Fruit fly (Drosophila melanogaster) whole organism, embryonic: ENCODE data around the gene CG8136.

Experiments used
- Abd-B ChIP-seq: fragments of 200-800 bp; sonication (Bioruptor generic); optimal IDR thresholded peaks from 2 replicates; lab custom pipeline; 2018; ENCODE audit warnings: missing biosample characterization, mild to moderate bottlenecking, missing genetic modification characterization, moderate library complexity
- BtbVII ChIP-seq: fragments of 200-800 bp; sonication (Bioruptor generic); optimal IDR thresholded peaks from 3 replicates; lab custom pipeline; 2017; ENCODE audit warnings: missing biosample characterization, mild to moderate bottlenecking, missing genetic modification characterization
- CG10366 ChIP-seq: fragments of 200-800 bp; sonication (Bioruptor generic); IDR thresholded peaks from 2 replicates; pipeline ENCODE4 v1.3.6; 2022; ENCODE audit warnings: missing biosample characterization, missing genetic modification characterization
- CG12299 ChIP-seq: fragments of 200-800 bp; sonication (Bioruptor generic); optimal IDR thresholded peaks from 2 replicates; lab custom pipeline; 2018; ENCODE audit warnings: missing biosample characterization, mild to moderate bottlenecking, missing genetic modification characterization
- CG12659 ChIP-seq: fragments of 200-800 bp; sonication (Bioruptor generic); optimal IDR thresholded peaks from 3 replicates; lab custom pipeline; 2017; ENCODE audit warnings: mild to moderate bottlenecking, missing biosample characterization, missing genetic modification reagents, missing genetic modification characterization
- CG15073 ChIP-seq: fragments of 200-800 bp; sonication (Bioruptor generic); optimal IDR thresholded peaks from 2 replicates; lab custom pipeline; 2016; ENCODE audit warnings: missing biosample characterization, missing genetic modification characterization
- CG15269 ChIP-seq: fragments of 200-800 bp; sonication (Bioruptor generic); optimal IDR thresholded peaks from 2 replicates; lab custom pipeline; 2018; ENCODE audit warnings: missing biosample characterization, mild to moderate bottlenecking, missing genetic modification characterization, moderate library complexity
- CG15514 ChIP-seq: fragments of 200-800 bp; sonication (Bioruptor generic); optimal IDR thresholded peaks from 3 replicates; lab custom pipeline; 2017; ENCODE audit warnings: missing biosample characterization, missing genetic modification characterization, mild to moderate bottlenecking, moderate library complexity, missing genetic modification reagents
- CG1647 ChIP-seq: fragments of 200-800 bp; sonication (Bioruptor generic); optimal IDR thresholded peaks from 3 replicates; lab custom pipeline; 2016; ENCODE audit warnings: missing biosample characterization, missing genetic modification characterization
- CG16813 ChIP-seq: fragments of 200-800 bp; sonication (Bioruptor generic); IDR thresholded peaks from 3 replicates; pipeline ENCODE4 v1.3.6; 2022; ENCODE audit warnings: missing biosample characterization, missing genetic modification characterization; ENCODE audit not compliant: partially characterized antibody
- CG17802 ChIP-seq: fragments of 200-800 bp; sonication (Bioruptor generic); optimal IDR thresholded peaks from 2 replicates; lab custom pipeline; 2018; ENCODE audit warnings: missing biosample characterization, mild to moderate bottlenecking, missing genetic modification characterization, moderate library complexity
- CG1832 ChIP-seq: fragments of 200-800 bp; sonication (Bioruptor generic); optimal IDR thresholded peaks from 2 replicates; lab custom pipeline; 2017; ENCODE audit warnings: missing biosample characterization, mild to moderate bottlenecking, missing genetic modification characterization, inconsistent platforms
- CG32532 ChIP-seq: fragments of 200-800 bp; sonication (Bioruptor generic); IDR thresholded peaks from 2 replicates; pipeline ENCODE4 v1.3.6; 2022; ENCODE audit warnings: missing biosample characterization, missing genetic modification characterization
- CG4360 ChIP-seq: fragments of 200-800 bp; sonication (Bioruptor generic); IDR thresholded peaks from 2 replicates; pipeline ENCODE4 v1.3.6; 2022; ENCODE audit warnings: missing biosample characterization, missing genetic modification characterization
- CG4707 ChIP-seq: fragments of 200-800 bp; sonication (Bioruptor generic); optimal IDR thresholded peaks from 2 replicates; lab custom pipeline; 2018; ENCODE audit warnings: missing biosample characterization, mild to moderate bottlenecking, missing genetic modification characterization, moderate library complexity
- CG5180 ChIP-seq: fragments of 200-800 bp; sonication (Bioruptor generic); optimal IDR thresholded peaks from 3 replicates; lab custom pipeline; 2017; ENCODE audit warnings: missing biosample characterization, missing genetic modification characterization, mild to moderate bottlenecking, moderate library complexity, missing genetic modification reagents
- CG5953 ChIP-seq: fragments of 200-800 bp; sonication (Bioruptor generic); IDR thresholded peaks from 2 replicates; pipeline ENCODE4 v1.3.6; 2022; ENCODE audit warnings: missing biosample characterization, missing genetic modification characterization
- CG6254 ChIP-seq: fragments of 200-800 bp; sonication (Bioruptor generic); optimal IDR thresholded peaks from 3 replicates; lab custom pipeline; 2017; ENCODE audit warnings: mild to moderate bottlenecking, missing biosample characterization, missing genetic modification reagents, missing genetic modification characterization
- CG8924 ChIP-seq: fragments of 200-800 bp; optimal IDR thresholded peaks from 3 replicates; lab custom pipeline; 2019; ENCODE audit warnings: missing biosample characterization, mild to moderate bottlenecking, missing genetic modification characterization, moderate library complexity
- CG8944 ChIP-seq: fragments of 200-800 bp; sonication (Bioruptor generic); optimal IDR thresholded peaks from 3 replicates; lab custom pipeline; 2016; ENCODE audit warnings: missing biosample characterization, missing genetic modification characterization
- Lpt ChIP-seq: fragments of >200 bp; optimal IDR thresholded peaks from 2 replicates; lab custom pipeline; 2018; ENCODE audit warnings: missing biosample characterization, missing genetic modification characterization
- Mad ChIP-seq: fragments of 200-800 bp; sonication (Bioruptor generic); optimal IDR thresholded peaks from 2 replicates; lab custom pipeline; 2016; ENCODE audit warnings: missing biosample characterization, missing genetic modification characterization
- Nf-YB ChIP-seq: fragments of 200-800 bp; sonication (Bioruptor generic); optimal IDR thresholded peaks from 3 replicates; lab custom pipeline; 2019; ENCODE audit warnings: missing biosample characterization, mild to moderate bottlenecking, missing genetic modification characterization, moderate library complexity
- Oaz ChIP-seq: fragments of 200-800 bp; sonication (Bioruptor generic); IDR thresholded peaks from 2 replicates; pipeline ENCODE4 v1.3.6; 2022; ENCODE audit warnings: missing biosample characterization, missing genetic modification characterization
- Rx ChIP-seq: fragments of 200-800 bp; sonication (Bioruptor generic); IDR thresholded peaks from 2 replicates; pipeline ENCODE4 v1.3.6; 2022; ENCODE audit warnings: missing biosample characterization, missing genetic modification characterization
- Trl ChIP-seq, 3 experiments: fragments of >200 bp in 2 of 3; fragments of 200-800 bp in 1 of 3; sonication (Bioruptor generic) in 1 of 3; optimal IDR thresholded peaks; 2 replicates in 1 of 3; 3 replicates in 2 of 3; lab custom pipeline; 2016 to 2017; ENCODE audit warnings: missing biosample characterization in 1 of 3, missing genetic modification characterization in 1 of 3
- Vsx1 ChIP-seq: fragments of 200-800 bp; sonication (Bioruptor generic); optimal IDR thresholded peaks from 2 replicates; lab custom pipeline; 2017; ENCODE audit warnings: missing biosample characterization, mild to moderate bottlenecking, missing genetic modification characterization, missing genetic modification reagents
- bbx ChIP-seq: fragments of 200-800 bp; sonication (Bioruptor generic); IDR thresholded peaks from 2 replicates; pipeline ENCODE4 v1.3.6; 2022; ENCODE audit warnings: missing biosample characterization, missing genetic modification characterization; ENCODE audit not compliant: partially characterized antibody
- cad ChIP-seq: fragments of >200 bp; optimal IDR thresholded peaks from 2 replicates; lab custom pipeline; 2017; ENCODE audit warnings: missing biosample characterization, missing genetic modification characterization
- chm ChIP-seq: fragments of 200-800 bp; sonication (Bioruptor generic); IDR thresholded peaks from 2 replicates; pipeline ENCODE4 v1.3.6; 2022; ENCODE audit warnings: missing biosample characterization, missing genetic modification characterization
- cwo ChIP-seq: fragments of 200-800 bp; sonication (Bioruptor generic); optimal IDR thresholded peaks from 3 replicates; lab custom pipeline; 2017; ENCODE audit warnings: missing biosample characterization, missing genetic modification characterization, mild to moderate bottlenecking, moderate library complexity, missing genetic modification reagents
- da ChIP-seq: fragments of 200-800 bp; sonication (Bioruptor generic); optimal IDR thresholded peaks from 2 replicates; lab custom pipeline; 2016; ENCODE audit warnings: missing biosample characterization, missing genetic modification characterization
- en ChIP-seq: fragments of 200-800 bp; sonication (Bioruptor generic); optimal IDR thresholded peaks from 2 replicates; lab custom pipeline; 2016; ENCODE audit warnings: missing biosample characterization, missing genetic modification characterization
- gro ChIP-seq: fragments of 200-800 bp; sonication (Bioruptor generic); optimal IDR thresholded peaks from 2 replicates; lab custom pipeline; 2016; ENCODE audit warnings: missing biosample characterization, missing genetic modification characterization
- hth ChIP-seq: fragments of >200 bp; optimal IDR thresholded peaks from 2 replicates; lab custom pipeline; 2017; ENCODE audit warnings: inconsistent platforms
- kah ChIP-seq: fragments of 200-800 bp; sonication (Bioruptor generic); optimal IDR thresholded peaks from 2 replicates; lab custom pipeline; 2018; ENCODE audit warnings: missing biosample characterization, mild to moderate bottlenecking, missing genetic modification characterization
- schlank ChIP-seq: fragments of 200-800 bp; sonication (Bioruptor generic); optimal IDR thresholded peaks from 2 replicates; lab custom pipeline; 2018; ENCODE audit warnings: missing biosample characterization, mild to moderate bottlenecking, missing genetic modification characterization
- scrt ChIP-seq: fragments of 200-800 bp; sonication (Bioruptor generic); optimal IDR thresholded peaks from 2 replicates; lab custom pipeline; 2018; ENCODE audit warnings: missing biosample characterization, mild to moderate bottlenecking, missing genetic modification characterization, moderate library complexity
- seq ChIP-seq: fragments of 200-800 bp; sonication (Bioruptor generic); IDR thresholded peaks from 2 replicates; pipeline ENCODE4 v1.3.6; 2022; ENCODE audit warnings: missing biosample characterization, missing genetic modification characterization
- slp2 ChIP-seq: fragments of 200-800 bp; sonication (Bioruptor generic); optimal IDR thresholded peaks from 2 replicates; lab custom pipeline; 2016; ENCODE audit warnings: missing biosample characterization, missing genetic modification characterization
- sob ChIP-seq: fragments of 200-800 bp; sonication (Bioruptor generic); IDR thresholded peaks from 2 replicates; pipeline ENCODE4 v1.3.6; 2022; ENCODE audit warnings: missing biosample characterization, missing genetic modification characterization
- sqz ChIP-seq: fragments of 200-800 bp; sonication (Bioruptor generic); optimal IDR thresholded peaks from 3 replicates; lab custom pipeline; 2018; ENCODE audit warnings: missing biosample characterization, mild to moderate bottlenecking, missing genetic modification characterization
- tll ChIP-seq, 2 experiments: fragments of 200-800 bp in 1 of 2; fragments of >200 bp in 1 of 2; sonication (Bioruptor generic) in 1 of 2; optimal IDR thresholded peaks; 2 replicates each; lab custom pipeline; 2017 to 2019; ENCODE audit warnings: missing biosample characterization in 2 of 2, missing genetic modification characterization in 2 of 2, mild to moderate bottlenecking in 1 of 2, moderate library complexity in 1 of 2
- trem ChIP-seq: fragments of 200-800 bp; optimal IDR thresholded peaks from 3 replicates; lab custom pipeline; 2019; ENCODE audit warnings: missing biosample characterization, mild to moderate bottlenecking, missing genetic modification characterization, moderate library complexity
- wor ChIP-seq: fragments of 200-800 bp; sonication (Bioruptor generic); IDR thresholded peaks from 2 replicates; pipeline ENCODE4 v1.3.6; 2022; ENCODE audit warnings: missing biosample characterization, missing genetic modification characterization
- z ChIP-seq: fragments of 200-800 bp; sonication (Bioruptor generic); IDR thresholded peaks from 3 replicates; pipeline ENCODE4 v1.3.6; 2022; ENCODE audit warnings: missing biosample characterization, missing genetic modification characterization
- zen ChIP-seq: fragments of 200-800 bp; sonication (Bioruptor generic); optimal IDR thresholded peaks from 3 replicates; lab custom pipeline; 2018; ENCODE audit warnings: missing biosample characterization, mild to moderate bottlenecking, missing genetic modification characterization, moderate library complexity

CG8136 gene

dm6 chr3R:8694110-8694826, 26.9 kb upstream of the CG8136 start (continued):
- TF ChIP-seq chm (peak; percentile 50; the same call in 1 of the 2 replicates), Oaz (GFP tag; lab: Robert Waterston, UW) (0 out of 2 replicates have a peak, but pooled peaks have one; percentile 18), CG12299 (peak; percentile 2), CG15514 (GFP tag; lab: Kevin White, UChicago) (peak; percentile 70), da (GFP tag; lab: Kevin White, UChicago) (no peak), CG32532 (GFP tag; lab: Robert Waterston, UW) (peak; percentile 74; the same call in 1 of the 2 replicates), trem (tag; lab: Kevin White, UChicago) (no peak), en (GFP tag; lab: Kevin White, UChicago) (no peak), scrt (peak; percentile 37), CG8944 (GFP tag; lab: Kevin White, UChicago) (no peak), cad (no peak), hth (lab: Kevin White, UChicago) (no peak), CG17802 (tag; lab: Kevin White, UChicago) (no peak), schlank (peak; percentile 55)

DNA sequence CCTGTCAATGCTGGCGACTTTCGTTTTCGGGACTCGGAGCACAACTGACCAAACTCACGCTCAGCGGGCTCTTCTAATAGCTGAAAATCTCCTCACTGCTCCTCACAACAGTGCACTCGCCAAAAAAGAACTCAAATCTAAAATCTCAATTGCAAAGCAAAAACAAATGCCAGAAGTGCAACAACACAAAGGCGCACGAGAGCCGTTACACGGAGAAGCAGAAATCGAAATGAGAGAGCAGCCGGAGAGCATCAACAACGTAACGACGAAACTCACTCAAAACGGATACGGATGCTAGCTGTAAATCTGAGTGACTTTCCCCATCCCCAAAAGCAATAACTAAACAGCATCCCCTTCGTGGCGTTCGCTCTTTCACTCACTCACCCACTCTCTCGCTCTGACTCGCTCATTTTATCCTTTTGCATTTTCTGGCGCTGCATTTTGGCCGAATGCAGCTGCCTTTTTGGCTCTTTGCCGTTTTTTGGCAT, 23.4 kb upstream of the CG8136 start, which contains the start of gene hb:
Gene hb (minus strand): TSS at position 51 of the 488 bp plus-strand sequence.
- TF ChIP-seq CG1832 (GFP tag; lab: Kevin White, UChicago) (peak; percentile 20), CG15269 (tag; lab: Kevin White, UChicago) (no peak), Vsx1 (GFP tag; lab: Kevin White, UChicago) (no peak), CG4360 (GFP tag; lab: Robert Waterston, UW) (peak; percentile 70; the same call in 1 of the 2 replicates), BtbVII (no peak), wor (no peak), CG16813 (GFP tag; lab: Robert Waterston, UW) (peak; percentile 27; the same call in 1 of the 3 replicates), z (peak; percentile 97), bbx (0 out of 2 replicates have a peak, but pooled peaks have one; percentile 30), Mad (GFP tag; lab: Kevin White, UChicago) (no peak), Trl (optimal IDR thresholded peaks at IDR 0.05; lab: Kevin White, UChicago) (peak; percentile 45 to 81), Trl (GFP tag; optimal IDR thresholded peaks at IDR 0.05; lab: Kevin White, UChicago) (no peak), CG8924 (tag; lab: Kevin White, UChicago) (no peak), CG4707 (no peak), Nf-YB (GFP tag; lab: Kevin White, UChicago) (peak; percentile 4), sqz (GFP tag; lab: Kevin White, UChicago) (no peak)

- no peak for TF ChIP-seq CG6254 (GFP tag; lab: Kevin White, UChicago)
- no peak for TF ChIP-seq CG1647
- no peak for TF ChIP-seq kah (GFP tag; lab: Kevin White, UChicago)
- no peak for TF ChIP-seq CG12659 (GFP tag; lab: Kevin White, UChicago)
- no peak for TF ChIP-seq Trl (optimal IDR thresholded peaks at IDR 0.05; lab: Kevin White, UChicago)
- TF ChIP-seq Trl (GFP tag; optimal IDR thresholded peaks at IDR 0.05; lab: Kevin White, UChicago): no peak
- no peak for TF ChIP-seq Lpt
- no peak for TF ChIP-seq Abd-B (GFP tag; lab: Kevin White, UChicago)
- TF ChIP-seq slp2 (GFP tag; lab: Kevin White, UChicago): no peak
- no peak for TF ChIP-seq CG5180 (GFP tag; lab: Kevin White, UChicago)
- no peak for TF ChIP-seq gro (GFP tag; lab: Kevin White, UChicago)
- no peak for TF ChIP-seq seq (GFP tag; lab: Robert Waterston, UW)
- no peak for TF ChIP-seq cwo (GFP tag; lab: Kevin White, UChicago)
- no peak for TF ChIP-seq CG5953 (GFP tag; lab: Robert Waterston, UW)
- no peak for TF ChIP-seq sob
- no peak for TF ChIP-seq CG15073 (GFP tag; lab: Kevin White, UChicago)
- TF ChIP-seq CG10366 (GFP tag; lab: Robert Waterston, UW): no peak
- peak; percentile 76 for TF ChIP-seq zen
- TF ChIP-seq Rx: no peak
- TF ChIP-seq tll (GFP tag; optimal IDR thresholded peaks at IDR 0.05; lab: Kevin White, UChicago): peak in 1 of 2 experiments; percentile 93
Measured at dm6 chr3R:8699230-8699629, 21.9 kb upstream of the CG8136 start.
